Worm (Caenorhabditis elegans) whole organism, dauer: ENCODE measurements around the gene Y105C5B.1413.

ENCODE experiments used
- unc-62 ChIP-seq: sonication (generic microtip); optimal IDR thresholded peaks from 2 replicates; lab custom pipeline; 2017; ENCODE audit warnings: missing biosample characterization, missing genetic modification reagents, missing genetic modification characterization

Y105C5B.1413 gene

ce11 chrIV:16184521-16184920, at the start of gene Y105C5B.1413:
Gene Y105C5B.1413 (minus strand): TSS chrIV:16184621.
- no peak for TF ChIP-seq unc-62 (GFP tag; lab: Kevin White, UChicago)

DNA sequence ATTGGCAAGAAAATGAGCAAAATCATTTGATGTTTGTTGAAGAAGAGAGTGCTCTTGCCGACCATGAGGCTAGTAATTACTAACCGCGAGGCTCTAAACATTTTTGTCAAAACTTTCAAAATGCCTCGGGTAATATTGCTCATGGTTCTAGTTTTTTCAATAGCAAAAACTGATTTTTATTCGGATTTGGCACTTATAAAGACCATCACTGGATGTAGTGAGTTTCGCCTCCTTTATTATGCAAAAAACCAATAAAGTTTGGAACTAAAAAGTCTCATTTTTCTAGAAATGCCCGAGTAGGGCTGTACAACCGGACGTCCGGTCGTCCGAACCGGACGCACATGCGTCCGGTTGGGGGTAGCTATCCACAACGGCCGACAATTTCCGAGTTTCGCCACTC, 48.6 kb upstream of the Y105C5B.1413 start, which contains the start of the genes hpa-1 and irld-39:
TSS of gene hpa-1 (minus strand) at position 101 of the 400 bp plus-strand sequence.
TSS of gene irld-39 (plus strand) at position 121 of the 400 bp plus-strand sequence.
- no peak for TF ChIP-seq unc-62 (GFP tag; lab: Kevin White, UChicago)

ce11 chrIV:16230464-16230863, 46.0 kb upstream of the Y105C5B.1413 start:
- TF ChIP-seq unc-62 (GFP tag; lab: Kevin White, UChicago), result no peak

DNA sequence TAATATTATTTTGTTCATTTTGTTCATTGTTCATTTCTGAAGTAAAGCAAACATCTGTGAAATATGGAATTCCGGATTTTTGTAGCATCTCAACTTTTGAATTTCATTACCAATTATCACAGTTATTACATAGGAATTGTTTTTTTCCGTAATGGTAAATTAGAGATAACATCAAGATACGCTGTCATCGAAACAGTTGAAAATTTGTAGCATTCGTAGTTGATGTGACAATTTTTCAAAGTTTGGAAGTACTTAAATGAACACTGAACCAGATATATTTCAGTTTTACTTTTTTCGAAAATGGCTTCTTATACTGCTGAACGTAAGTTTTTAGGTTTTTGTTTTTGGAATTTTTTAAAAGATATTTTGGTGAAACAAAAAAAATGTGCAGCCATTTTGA, 41.3 kb upstream of the Y105C5B.1413 start, which contains the start of gene H25K10.4:
TSS of gene H25K10.4 (plus strand) at position 301 of the 400 bp plus-strand sequence.
- no peak for TF ChIP-seq unc-62 (GFP tag; lab: Kevin White, UChicago)

DNA sequence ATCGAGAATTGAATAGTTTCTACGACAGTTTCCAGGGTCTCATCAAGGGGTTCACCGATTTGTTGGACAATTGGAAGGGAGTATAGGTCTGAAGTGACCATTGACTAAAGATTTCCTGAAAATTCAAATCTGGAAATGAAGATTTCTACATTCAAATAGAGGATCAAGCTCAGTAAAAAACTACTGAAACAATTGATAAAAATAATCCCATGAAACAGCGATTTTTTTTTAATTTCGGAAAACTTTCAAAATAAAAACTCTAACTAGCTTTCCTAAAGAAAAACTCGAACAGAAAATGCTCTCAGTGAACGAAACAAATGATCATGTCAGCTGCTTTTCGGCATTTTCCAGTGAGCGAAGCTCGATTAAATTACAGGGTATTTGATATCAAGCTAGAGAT, 37.1 kb upstream of the Y105C5B.1413 start, which contains the start of gene srv-11:
TSS of gene srv-11 (minus strand) at position 101 of the 400 bp plus-strand sequence.
- TF ChIP-seq unc-62 (GFP tag; lab: Kevin White, UChicago), result no peak

- no peak for TF ChIP-seq unc-62 (GFP tag; lab: Kevin White, UChicago)
Observed at ce11 chrIV:16220688-16221087, 36.3 kb upstream of the Y105C5B.1413 start.

- no peak for TF ChIP-seq unc-62 (GFP tag; lab: Kevin White, UChicago)
Observed at ce11 chrIV:16216165-16216564, 31.7 kb upstream of the Y105C5B.1413 start.

ce11 chrIV:16210913-16211312, 26.5 kb upstream of the Y105C5B.1413 start, which contains the start of gene H25K10.2:
Gene H25K10.2 (minus strand): TSS chrIV:16211013.
- TF ChIP-seq unc-62 (GFP tag; lab: Kevin White, UChicago), result no peak

ce11 chrIV:16203373-16203772, 19.0 kb upstream of the Y105C5B.1413 start:
- no peak for TF ChIP-seq unc-62 (GFP tag; lab: Kevin White, UChicago)

- no peak for TF ChIP-seq unc-62 (GFP tag; lab: Kevin White, UChicago)
Observed at ce11 chrIV:16202074-16202473, 17.7 kb upstream of the Y105C5B.1413 start, which contains the start of gene H25K10.1. Gene H25K10.1 (plus strand): TSS chrIV:16202374.

DNA sequence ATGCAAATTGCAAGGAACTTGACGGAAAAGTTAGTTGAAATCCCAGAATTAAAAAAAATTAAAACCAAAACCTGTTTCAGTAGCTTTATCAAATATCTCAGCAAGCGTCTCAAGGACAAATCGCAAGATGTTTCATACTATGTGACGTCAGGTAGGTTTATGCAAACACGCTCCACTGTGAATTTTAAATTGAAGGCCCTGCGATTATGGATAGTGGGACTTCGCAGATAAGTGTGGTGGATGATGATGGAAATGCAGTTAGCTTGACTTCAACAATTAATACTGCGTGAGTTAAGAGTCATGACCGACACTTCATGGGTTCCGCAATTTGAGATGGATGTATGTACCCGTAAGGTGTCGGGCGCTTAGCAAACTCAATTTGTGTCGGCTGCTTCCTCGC, 15.4 kb upstream of the Y105C5B.1413 start:
- TF ChIP-seq unc-62 (GFP tag; lab: Kevin White, UChicago), result no peak

- TF ChIP-seq unc-62 (GFP tag; lab: Kevin White, UChicago), result no peak
Observed at ce11 chrIV:16196717-16197116, 12.3 kb upstream of the Y105C5B.1413 start, which contains the start of gene Y7A9A.1. Gene Y7A9A.1 (plus strand): TSS chrIV:16197017.

ce11 chrIV:16192754-16193153, 8.3 kb upstream of the Y105C5B.1413 start:
- no peak for TF ChIP-seq unc-62 (GFP tag; lab: Kevin White, UChicago)

DNA sequence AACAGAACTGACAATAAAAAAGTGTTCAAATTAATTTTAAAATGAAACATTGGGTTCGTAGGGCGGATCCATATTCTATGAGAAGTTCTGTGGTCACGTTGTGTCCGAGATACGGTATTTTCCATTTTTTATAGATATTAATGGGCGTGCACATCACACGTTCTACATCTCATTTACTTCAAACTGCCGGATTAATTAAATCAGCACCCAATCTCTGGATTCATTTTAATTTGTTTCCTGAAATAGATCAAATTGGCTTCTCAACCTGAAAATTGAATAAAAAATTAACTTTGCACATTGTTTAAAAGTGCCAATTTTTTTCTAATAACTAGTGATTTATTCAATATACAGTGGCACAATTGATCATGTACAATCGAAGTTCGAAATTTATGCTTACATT, 7.2 kb upstream of the Y105C5B.1413 start:
- TF ChIP-seq unc-62 (GFP tag; lab: Kevin White, UChicago), result no peak

DNA sequence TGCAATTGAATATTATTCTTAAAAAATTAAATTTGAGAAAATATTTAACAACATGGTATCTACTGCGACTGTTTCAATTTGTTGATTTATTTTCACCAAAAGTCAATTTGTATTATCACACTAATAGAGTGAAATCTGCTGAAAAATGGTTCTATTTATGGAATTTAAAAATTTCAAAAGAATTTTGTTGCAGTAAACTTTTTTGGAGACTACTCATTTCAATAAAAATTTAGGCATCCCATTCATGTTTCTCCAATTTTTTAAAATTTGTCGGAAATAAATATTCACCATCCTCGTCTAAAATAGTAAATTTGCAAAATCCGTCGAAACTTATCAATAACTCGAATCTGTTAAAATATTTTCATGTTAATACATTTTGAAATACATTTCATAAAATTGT, 1.6 kb upstream of the Y105C5B.1413 start:
- TF ChIP-seq unc-62 (GFP tag; lab: Kevin White, UChicago), result no peak

- TF ChIP-seq unc-62 (GFP tag; lab: Kevin White, UChicago), result no peak
Observed at ce11 chrIV:16180898-16181482, 3.4 kb downstream of the Y105C5B.1413 start.

ce11 chrIV:16178433-16178832, 6.0 kb downstream of the Y105C5B.1413 start:
- TF ChIP-seq unc-62 (GFP tag; lab: Kevin White, UChicago), result no peak
